Worm (Caenorhabditis elegans) whole organism, L4 larva: ENCODE data around the gene Y67H2A.2.

Source experiments
- ama-1 ChIP-seq: fragments of 150-350 bp; optimal IDR thresholded peaks from 2 replicates; lab custom pipeline; 2014; ENCODE audit warnings: inconsistent platforms, mixed read lengths
- unc-130 ChIP-seq: sonication (generic microtip); optimal IDR thresholded peaks from 2 replicates; lab custom pipeline; 2016; ENCODE audit warnings: missing genetic modification reagents, missing genetic modification characterization, missing compliant biosample characterization

ce11 chrIV:13243375-13243774 lies 54.2 kb downstream of the Y67H2A.2 start, which contains the start of gene JC8.4:
- TF ChIP-seq ama-1 (lab: Kevin White, UChicago) (no peak), unc-130 (GFP tag; lab: Kevin White, UChicago) (no peak)
